Worm (Caenorhabditis elegans) whole organism, midembryonic: ENCODE measurements around the gene srw-102.

Experiments used
- T22C8.4 ChIP-seq: fragments of 200-800 bp; sonication (Bioruptor generic); IDR thresholded peaks from 2 replicates; pipeline ENCODE4 v1.3.6; 2022; ENCODE audit warnings: missing genetic modification characterization, missing compliant biosample characterization
- cog-1 ChIP-seq: sonication (generic microtip); optimal IDR thresholded peaks from 2 replicates; lab custom pipeline; 2016; ENCODE audit warnings: missing genetic modification characterization, missing compliant biosample characterization
- flt-1 ChIP-seq: fragments of 200-800 bp; sonication (Bioruptor generic); IDR thresholded peaks from 2 replicates; pipeline ENCODE4 v1.3.6; 2022; ENCODE audit warnings: missing genetic modification characterization, missing compliant biosample characterization
- klf-2 ChIP-seq: fragments of 200-800 bp; sonication (Bioruptor generic); conservative IDR thresholded peaks from 2 replicates; pipeline ENCODE4 v1.3.6; 2022; ENCODE audit warnings: missing genetic modification reagents, missing genetic modification characterization, missing compliant biosample characterization
- med-1 ChIP-seq: sonication (generic microtip); optimal IDR thresholded peaks from 2 replicates; lab custom pipeline; 2017; ENCODE audit warnings: missing genetic modification characterization, mild to moderate bottlenecking, missing compliant biosample characterization, antibody characterized with exemption, missing genetic modification reagents; ENCODE audit not compliant: insufficient read depth
- ref-1 ChIP-seq: fragments of 200-800 bp; sonication (Bioruptor generic); conservative IDR thresholded peaks from 2 replicates; pipeline ENCODE4 v1.3.6; 2022; ENCODE audit warnings: missing genetic modification reagents, missing genetic modification characterization, missing compliant biosample characterization
- tab-1 ChIP-seq: fragments of 200-800 bp; sonication (Bioruptor generic); IDR thresholded peaks from 2 replicates; pipeline ENCODE4 v1.3.6; 2022; ENCODE audit warnings: missing genetic modification characterization, missing compliant biosample characterization
- ztf-23 ChIP-seq: fragments of 200-800 bp; sonication (Bioruptor generic); IDR thresholded peaks from 2 replicates; pipeline ENCODE4 v1.3.6; 2022; ENCODE audit warnings: missing genetic modification reagents, missing genetic modification characterization, missing compliant biosample characterization
- ztf-29 ChIP-seq: fragments of 200-800 bp; sonication (Bioruptor generic); IDR thresholded peaks from 2 replicates; pipeline ENCODE4 v1.3.6; 2022; ENCODE audit warnings: missing genetic modification reagents, missing genetic modification characterization, missing compliant biosample characterization

ce11 chrV:1721966-1722365, 1.9 kb downstream of the srw-102 start, which contains the start of gene srw-101:
- TF ChIP-seq tab-1 (GFP tag; lab: Robert Waterston, UW) = no peak
- TF ChIP-seq ref-1 (GFP tag; lab: Robert Waterston, UW) = no peak
- TF ChIP-seq T22C8.4 (GFP tag; lab: Robert Waterston, UW) = no peak
- no peak for TF ChIP-seq ztf-23 (GFP tag; lab: Robert Waterston, UW)
- no peak for TF ChIP-seq flt-1
- no peak for TF ChIP-seq cog-1 (tag; lab: Kevin White, UChicago)
- no peak for TF ChIP-seq klf-2 (GFP tag; lab: Robert Waterston, UW)
- no peak for TF ChIP-seq med-1 (GFP tag; lab: Kevin White, UChicago)
- TF ChIP-seq ztf-29 (GFP tag; lab: Robert Waterston, UW) = no peak
